Fruit fly (Drosophila melanogaster) whole organism: ENCODE data around the gene Mst98Cb.

ENCODE experiments used
- CG8478 ChIP-seq: fragments of >200 bp; optimal IDR thresholded peaks from 2 replicates; lab custom pipeline; 2018; ENCODE audit warnings: inconsistent platforms
- Dll ChIP-seq: fragments of >200 bp; optimal IDR thresholded peaks from 2 replicates; lab custom pipeline; 2017
- EcR ChIP-seq, 2 experiments: fragments of >200 bp; optimal IDR thresholded peaks; 2 replicates each; lab custom pipeline; 2017; ENCODE audit warnings: missing biosample characterization in 2 of 2, missing genetic modification characterization in 2 of 2, missing genetic modification reagents in 2 of 2
- pan ChIP-seq: fragments of >200 bp; optimal IDR thresholded peaks from 2 replicates; lab custom pipeline; 2017
- psq ChIP-seq: fragments of >200 bp; optimal IDR thresholded peaks from 2 replicates; lab custom pipeline; 2017
- usp ChIP-seq: fragments of >200 bp; optimal IDR thresholded peaks from 2 replicates; lab custom pipeline; 2017; ENCODE audit warnings: missing biosample characterization, missing genetic modification characterization, mixed read lengths

Mst98Cb gene

dm6 chr3R:28292498-28292897 lies at the start of gene Mst98Cb:
Mst98Cb (plus strand) TSS chr3R:28292798.
- TF ChIP-seq Dll (lab: Kevin White, UChicago) (no peak), pan (no peak), psq (lab: Kevin White, UChicago) (no peak), CG8478 (lab: Kevin White, UChicago) (no peak), usp (no peak), EcR (GFP tag; optimal IDR thresholded peaks at IDR 0.05; lab: Kevin White, UChicago) (no peak)

- TF ChIP-seq pan = no peak
- TF ChIP-seq CG8478 (lab: Kevin White, UChicago) = no peak
- TF ChIP-seq Dll (lab: Kevin White, UChicago) = no peak
- no peak for TF ChIP-seq psq (lab: Kevin White, UChicago)
- TF ChIP-seq usp = no peak
- TF ChIP-seq EcR (GFP tag; optimal IDR thresholded peaks at IDR 0.05; lab: Kevin White, UChicago) = no peak
Observed at dm6 chr3R:28263522-28263921, 29.1 kb upstream of the Mst98Cb start, which contains the start of gene CG43125. CG43125 (minus strand) TSS chr3R:28263622.

- TF ChIP-seq EcR (GFP tag; optimal IDR thresholded peaks at IDR 0.05; lab: Kevin White, UChicago) (no peak), usp (no peak), pan (no peak), CG8478 (lab: Kevin White, UChicago) (no peak), Dll (lab: Kevin White, UChicago) (no peak), psq (lab: Kevin White, UChicago) (no peak)
Observed at dm6 chr3R:28264673-28265072, 27.9 kb upstream of the Mst98Cb start, which contains the start of gene CG43124. CG43124 (minus strand) TSS chr3R:28264773.

dm6 chr3R:28282280-28282679 lies 10.3 kb upstream of the Mst98Cb start, which contains the start of gene CG34436:
CG34436 (plus strand) TSS chr3R:28282580.
- TF ChIP-seq pan (no peak), psq (lab: Kevin White, UChicago) (no peak), EcR (GFP tag; optimal IDR thresholded peaks at IDR 0.05; lab: Kevin White, UChicago) (no peak), usp (no peak), Dll (lab: Kevin White, UChicago) (no peak)

dm6 chr3R:28283419-28283818 lies 9.2 kb upstream of the Mst98Cb start, which contains the start of gene CG34437:
CG34437 (plus strand) TSS chr3R:28283719.
- TF ChIP-seq CG8478 (lab: Kevin White, UChicago) = no peak
- no peak for TF ChIP-seq usp
- no peak for TF ChIP-seq EcR (GFP tag; optimal IDR thresholded peaks at IDR 0.05; lab: Kevin White, UChicago)
- no peak for TF ChIP-seq pan
- no peak for TF ChIP-seq psq (lab: Kevin White, UChicago)
- no peak for TF ChIP-seq Dll (lab: Kevin White, UChicago)

dm6 chr3R:28291038-28291437 lies 1.6 kb upstream of the Mst98Cb start, which contains the start of gene Mst98Ca:
Mst98Ca (plus strand) TSS chr3R:28291338.
- no peak for TF ChIP-seq CG8478 (lab: Kevin White, UChicago)
- TF ChIP-seq usp = no peak
- no peak for TF ChIP-seq EcR (GFP tag; optimal IDR thresholded peaks at IDR 0.05; lab: Kevin White, UChicago)
- no peak for TF ChIP-seq Dll (lab: Kevin White, UChicago)
- no peak for TF ChIP-seq pan
- no peak for TF ChIP-seq psq (lab: Kevin White, UChicago)

DNA sequence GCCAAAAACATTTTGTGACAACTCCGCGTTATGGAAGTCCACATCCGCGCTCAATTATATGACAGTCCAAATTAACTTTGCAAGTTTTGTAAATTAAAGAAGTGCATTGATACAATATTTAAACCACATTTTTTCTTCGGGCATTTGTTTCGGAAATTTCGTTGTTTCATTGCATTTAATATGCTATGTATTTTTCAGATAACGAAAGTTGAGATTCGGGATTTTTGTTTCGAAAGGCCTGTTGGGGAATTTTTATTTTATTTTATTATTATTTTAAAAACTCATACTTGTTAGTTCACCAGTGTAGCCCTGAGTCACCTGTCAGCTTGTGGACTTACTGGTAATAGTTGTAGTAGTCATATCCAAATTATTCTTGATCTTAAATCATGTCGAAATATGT lies 1.1 kb downstream of the Mst98Cb start, which contains the start of gene UQCR-14L:
Gene UQCR-14L (plus strand): TSS at position 301 of the 400 bp plus-strand sequence.
- TF ChIP-seq pan (no peak), EcR (GFP tag; optimal IDR thresholded peaks at IDR 0.05; lab: Kevin White, UChicago) (no peak), psq (lab: Kevin White, UChicago) (no peak), Dll (lab: Kevin White, UChicago) (no peak), CG8478 (lab: Kevin White, UChicago) (no peak), usp (no peak)

dm6 chr3R:28297513-28297912 lies 4.9 kb downstream of the Mst98Cb start:
- TF ChIP-seq CG8478 (lab: Kevin White, UChicago) (no peak), EcR (GFP tag; optimal IDR thresholded peaks at IDR 0.05; lab: Kevin White, UChicago) (no peak), psq (lab: Kevin White, UChicago) (no peak), usp (no peak), Dll (lab: Kevin White, UChicago) (no peak), pan (no peak)

dm6 chr3R:28304505-28304904 lies 11.9 kb downstream of the Mst98Cb start, which contains the start of gene CG12516:
CG12516 (minus strand) TSS chr3R:28304605.
- no peak for TF ChIP-seq CG8478 (lab: Kevin White, UChicago)
- TF ChIP-seq pan = no peak
- no peak for TF ChIP-seq psq (lab: Kevin White, UChicago)
- no peak for TF ChIP-seq usp
- TF ChIP-seq Dll (lab: Kevin White, UChicago) = no peak
- no peak for TF ChIP-seq EcR (GFP tag; optimal IDR thresholded peaks at IDR 0.05; lab: Kevin White, UChicago)

DNA sequence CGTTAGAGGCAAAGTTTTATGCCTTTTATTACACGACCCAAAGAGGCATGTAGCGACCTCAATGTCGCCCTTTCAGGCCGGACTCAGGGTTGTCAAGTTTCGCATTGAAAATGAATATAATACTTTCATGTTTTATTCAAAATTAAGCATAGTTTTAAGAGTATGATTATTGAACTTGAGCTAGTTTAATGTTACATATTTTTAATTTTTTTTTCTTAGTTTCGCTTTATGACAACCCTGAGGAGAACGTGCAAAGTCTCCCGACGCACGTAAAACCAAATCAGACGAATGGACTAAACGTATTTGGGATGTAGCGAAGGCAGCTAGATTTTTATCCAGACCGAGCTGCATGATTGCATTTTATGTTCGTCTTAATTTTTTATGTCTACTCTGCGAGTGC lies 13.4 kb downstream of the Mst98Cb start:
- no peak for TF ChIP-seq pan
- no peak for TF ChIP-seq Dll (lab: Kevin White, UChicago)
- TF ChIP-seq usp = no peak
- no peak for TF ChIP-seq psq (lab: Kevin White, UChicago)
- no peak for TF ChIP-seq CG8478 (lab: Kevin White, UChicago)
- no peak for TF ChIP-seq EcR (GFP tag; optimal IDR thresholded peaks at IDR 0.05; lab: Kevin White, UChicago)

dm6 chr3R:28307926-28308746 lies 15.5 kb downstream of the Mst98Cb start:
- TF ChIP-seq psq (lab: Kevin White, UChicago) (no peak), CG8478 (lab: Kevin White, UChicago) (no peak), usp (no peak), Dll (lab: Kevin White, UChicago) (no peak), EcR (GFP tag; optimal IDR thresholded peaks at IDR 0.05; lab: Kevin White, UChicago) (no peak), pan (no peak)
